Worm (Caenorhabditis elegans) whole organism, dauer: Measurements from ENCODE around the gene nxf-1.

Experiments
- unc-62 ChIP-seq: sonication (generic microtip); optimal IDR thresholded peaks from 2 replicates; lab custom pipeline; 2017; ENCODE audit warnings: missing biosample characterization, missing genetic modification reagents, missing genetic modification characterization

The nxf-1 gene

DNA sequence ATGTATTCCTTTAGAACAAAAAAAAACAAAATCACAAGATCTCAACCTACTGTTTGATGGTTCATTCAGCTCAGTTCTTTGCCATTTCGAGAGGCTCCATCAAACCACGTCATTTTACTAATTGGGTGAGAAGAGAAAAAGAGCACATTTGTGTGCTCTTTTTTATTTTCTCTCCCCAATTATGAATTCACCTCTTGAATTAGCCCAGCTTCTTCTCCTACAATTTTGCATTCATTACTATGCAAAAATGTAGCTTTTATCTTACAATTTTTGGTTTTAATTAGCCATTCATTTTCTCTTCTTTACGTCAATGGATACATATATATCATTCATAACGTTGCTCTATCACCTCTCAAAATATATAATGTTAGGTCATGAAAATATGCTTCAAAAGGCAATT is 9.2 kb downstream of the nxf-1 start:
- TF ChIP-seq unc-62 (GFP tag; lab: Kevin White, UChicago), result no peak

DNA sequence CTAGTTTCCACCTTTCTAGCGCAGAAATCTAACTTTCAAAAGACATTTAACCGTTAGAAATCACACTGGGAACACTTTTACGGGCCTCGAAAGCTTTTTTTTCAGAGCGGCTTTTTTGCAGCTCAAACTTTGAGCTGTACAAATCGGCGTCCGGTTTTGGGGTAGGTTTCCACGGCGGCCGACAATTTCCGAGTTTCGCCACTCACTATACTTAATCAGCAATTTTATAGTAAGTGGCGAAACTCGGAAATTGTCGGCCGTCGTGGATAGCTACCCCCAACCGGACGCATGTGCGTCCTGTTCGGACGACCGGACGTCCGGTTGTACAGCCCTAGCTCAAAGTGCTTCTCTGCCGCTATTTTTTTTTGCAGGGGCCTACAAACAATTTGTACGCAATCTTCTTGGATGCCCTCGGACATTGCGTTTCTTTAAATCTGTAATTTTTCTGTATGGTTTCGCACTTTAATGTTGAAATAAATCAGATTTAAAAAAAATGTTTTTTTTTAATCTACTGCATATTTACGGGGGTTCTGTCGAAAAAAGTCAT is 18.6 kb downstream of the nxf-1 start:
- TF ChIP-seq unc-62 (GFP tag; lab: Kevin White, UChicago), result no peak

DNA sequence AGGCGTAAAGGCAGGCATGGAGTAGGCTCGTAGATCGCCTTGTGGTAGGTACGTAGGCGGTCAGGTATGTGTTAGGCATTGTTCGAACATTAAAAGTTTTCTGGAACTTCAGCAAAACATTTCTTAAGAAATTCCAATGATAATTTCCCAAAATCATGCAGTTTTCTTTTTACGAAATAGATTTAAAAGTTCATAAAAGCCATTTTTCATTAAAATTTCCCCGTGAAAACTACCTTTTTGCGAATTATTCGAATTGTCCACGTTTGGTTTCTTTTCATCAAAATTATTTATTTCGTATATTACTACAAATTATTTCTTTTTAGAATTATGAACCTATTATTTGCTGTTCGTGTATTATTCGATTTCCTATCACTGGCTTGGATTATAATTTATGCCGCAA is 20.1 kb downstream of the nxf-1 start, which contains the start of gene C15H11.13:
Gene C15H11.13, plus strand, starts transcription at position 301 of the 400 bp plus-strand sequence.
- no peak for TF ChIP-seq unc-62 (GFP tag; lab: Kevin White, UChicago)

- TF ChIP-seq unc-62 (GFP tag; lab: Kevin White, UChicago), result no peak
Observed at ce11 chrV:14393504-14393903, 21.3 kb downstream of the nxf-1 start, which contains the start of gene C15H11.1. TSS of gene C15H11.1 (plus strand) at chrV:14393804.

ce11 chrV:14391830-14392229 is 23.0 kb downstream of the nxf-1 start, which contains the start of gene C15H11.10:
TSS of gene C15H11.10 (plus strand) at chrV:14392130.
- TF ChIP-seq unc-62 (GFP tag; lab: Kevin White, UChicago), result no peak

ce11 chrV:14380242-14380641 is 34.6 kb downstream of the nxf-1 start:
- no peak for TF ChIP-seq unc-62 (GFP tag; lab: Kevin White, UChicago)

DNA sequence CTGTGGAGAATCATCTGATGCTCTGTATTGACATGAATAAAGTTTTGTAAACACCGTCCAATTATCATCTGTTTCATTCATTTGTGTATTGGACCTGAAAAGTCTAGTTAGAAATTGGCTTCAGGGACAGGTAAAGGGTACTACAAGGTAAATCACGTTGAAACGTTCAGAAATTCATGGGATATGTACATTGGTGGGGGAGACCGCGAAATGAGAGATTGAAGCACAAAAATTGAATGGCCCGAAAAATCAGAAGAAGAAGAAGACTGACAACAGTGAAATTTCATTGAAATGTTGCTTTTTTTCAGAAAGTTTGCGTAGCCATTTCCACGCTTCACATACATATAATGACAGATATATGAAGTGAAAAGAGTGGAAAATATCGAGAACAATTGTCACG is 35.8 kb downstream of the nxf-1 start, which contains the start of gene npr-43:
Gene npr-43, minus strand, starts transcription at position 101 of the 400 bp plus-strand sequence.
- TF ChIP-seq unc-62 (GFP tag; lab: Kevin White, UChicago), result no peak

ce11 chrV:14378052-14378451 is 36.8 kb downstream of the nxf-1 start:
- no peak for TF ChIP-seq unc-62 (GFP tag; lab: Kevin White, UChicago)

ce11 chrV:14372774-14373173 is 42.0 kb downstream of the nxf-1 start, which contains the start of gene unc-39:
TSS of gene unc-39 (plus strand) at chrV:14373074.
- TF ChIP-seq unc-62 (GFP tag; lab: Kevin White, UChicago), result no peak

- no peak for TF ChIP-seq unc-62 (GFP tag; lab: Kevin White, UChicago)
Observed at ce11 chrV:14369412-14369811, 45.4 kb downstream of the nxf-1 start.

ce11 chrV:14368272-14369052 is 46.4 kb downstream of the nxf-1 start:
- no peak for TF ChIP-seq unc-62 (GFP tag; lab: Kevin White, UChicago)

- no peak for TF ChIP-seq unc-62 (GFP tag; lab: Kevin White, UChicago)
Observed at ce11 chrV:14366487-14366962, 48.3 kb downstream of the nxf-1 start.

ce11 chrV:14364586-14365248 is 50.1 kb downstream of the nxf-1 start:
- TF ChIP-seq unc-62 (GFP tag; lab: Kevin White, UChicago), result no peak

- no peak for TF ChIP-seq unc-62 (GFP tag; lab: Kevin White, UChicago)
Observed at ce11 chrV:14361973-14362372, 52.8 kb downstream of the nxf-1 start.
